Fruit fly (Drosophila melanogaster) whole organism, embryonic: Measurements from ENCODE around the gene jv.
A peak's percentile ranks its signal among the peaks of the same experiment; 100 is the strongest.

Experiments
- CG10209 ChIP-seq: fragments of 200-800 bp; sonication (Bioruptor generic); optimal IDR thresholded peaks from 3 replicates; lab custom pipeline; 2017; ENCODE audit warnings: missing biosample characterization, mild to moderate bottlenecking, missing genetic modification characterization, missing genetic modification reagents
- CG1024 ChIP-seq: fragments of 200-800 bp; sonication (Bioruptor generic); IDR thresholded peaks from 2 replicates; pipeline ENCODE4 v1.3.6; 2022; ENCODE audit warnings: missing biosample characterization, missing genetic modification characterization
- CG12155 ChIP-seq: fragments of 200-800 bp; sonication (Bioruptor generic); optimal IDR thresholded peaks from 3 replicates; lab custom pipeline; 2016; ENCODE audit warnings: missing biosample characterization, missing genetic modification characterization
- CG14441 ChIP-seq: fragments of 200-800 bp; sonication (Bioruptor generic); IDR thresholded peaks from 2 replicates; pipeline ENCODE4 v1.3.6; 2022; ENCODE audit warnings: missing biosample characterization, missing genetic modification characterization
- CG14965 ChIP-seq: fragments of 200-800 bp; sonication (Bioruptor generic); optimal IDR thresholded peaks from 2 replicates; lab custom pipeline; 2016; ENCODE audit warnings: missing biosample characterization, missing genetic modification characterization, borderline replicate concordance
- CG17359 ChIP-seq: fragments of 200-800 bp; sonication (Bioruptor generic); optimal IDR thresholded peaks from 3 replicates; lab custom pipeline; 2018; ENCODE audit warnings: missing biosample characterization, mild to moderate bottlenecking, missing genetic modification characterization, moderate library complexity
- CG18599 ChIP-seq: fragments of 200-800 bp; sonication (Bioruptor generic); optimal IDR thresholded peaks from 3 replicates; lab custom pipeline; 2017; ENCODE audit warnings: missing biosample characterization, missing genetic modification characterization, mild to moderate bottlenecking, moderate library complexity, missing genetic modification reagents
- CG2116 ChIP-seq: fragments of 200-800 bp; sonication (Bioruptor generic); optimal IDR thresholded peaks from 3 replicates; lab custom pipeline; 2018; ENCODE audit warnings: missing biosample characterization, mild to moderate bottlenecking, missing genetic modification characterization
- CG30020 ChIP-seq: fragments of 200-800 bp; optimal IDR thresholded peaks from 2 replicates; lab custom pipeline; 2019; ENCODE audit warnings: missing biosample characterization, mild to moderate bottlenecking, missing genetic modification characterization, moderate library complexity
- CG3281 ChIP-seq: fragments of 200-800 bp; sonication (Bioruptor generic); optimal IDR thresholded peaks from 3 replicates; lab custom pipeline; 2017; ENCODE audit warnings: missing biosample characterization, mild to moderate bottlenecking, missing genetic modification characterization
- CG6765 ChIP-seq: fragments of 200-800 bp; sonication (Bioruptor generic); optimal IDR thresholded peaks from 3 replicates; lab custom pipeline; 2017; ENCODE audit warnings: missing biosample characterization, mild to moderate bottlenecking, missing genetic modification characterization
- CG7928 ChIP-seq: fragments of 200-800 bp; sonication (Bioruptor generic); optimal IDR thresholded peaks from 2 replicates; lab custom pipeline; 2017; ENCODE audit warnings: missing biosample characterization, mild to moderate bottlenecking, missing genetic modification characterization
- CG8281 ChIP-seq: fragments of 200-800 bp; sonication (Bioruptor generic); optimal IDR thresholded peaks from 2 replicates; lab custom pipeline; 2018; ENCODE audit warnings: missing biosample characterization, mild to moderate bottlenecking, missing genetic modification characterization, moderate library complexity
- CG9609 ChIP-seq: fragments of 200-800 bp; sonication (Bioruptor generic); optimal IDR thresholded peaks from 3 replicates; lab custom pipeline; 2016; ENCODE audit warnings: missing biosample characterization, missing genetic modification characterization
- CkIIα-i1 ChIP-seq: fragments of 200-800 bp; sonication (Bioruptor generic); IDR thresholded peaks from 2 replicates; pipeline ENCODE4 v1.3.6; 2022; ENCODE audit warnings: missing biosample characterization, missing genetic modification characterization
- E2f2 ChIP-seq: fragments of 200-800 bp; sonication (Bioruptor generic); IDR thresholded peaks from 2 replicates; pipeline ENCODE4 v1.3.6; 2022; ENCODE audit warnings: missing biosample characterization, missing genetic modification characterization
- ERR ChIP-seq: fragments of 200-800 bp; sonication (Bioruptor generic); optimal IDR thresholded peaks from 2 replicates; lab custom pipeline; 2016; ENCODE audit warnings: missing biosample characterization, missing genetic modification characterization
- HHEX ChIP-seq: fragments of 200-800 bp; sonication (Bioruptor generic); optimal IDR thresholded peaks from 3 replicates; lab custom pipeline; 2017; ENCODE audit warnings: missing biosample characterization, mild to moderate bottlenecking, missing genetic modification characterization, missing genetic modification reagents
- HmgZ ChIP-seq: fragments of 200-800 bp; sonication (Bioruptor generic); optimal IDR thresholded peaks from 2 replicates; lab custom pipeline; 2018; ENCODE audit warnings: missing biosample characterization, mild to moderate bottlenecking, missing genetic modification characterization
- Hr51 ChIP-seq, 2 experiments: fragments of 200-800 bp; sonication (Bioruptor generic); optimal IDR thresholded peaks; 2 replicates in 1 of 2; 3 replicates in 1 of 2; lab custom pipeline; 2016 to 2018; ENCODE audit warnings: missing biosample characterization in 2 of 2, missing genetic modification characterization in 2 of 2, mild to moderate bottlenecking in 1 of 2, moderate library complexity in 1 of 2
- Mrtf ChIP-seq: fragments of 200-800 bp; sonication (Bioruptor generic); IDR thresholded peaks from 3 replicates; pipeline ENCODE4 v1.3.6; 2022; ENCODE audit warnings: missing biosample characterization, missing genetic modification characterization
- NFAT ChIP-seq: fragments of 200-800 bp; sonication (Bioruptor generic); IDR thresholded peaks from 2 replicates; pipeline ENCODE4 v1.3.6; 2022; ENCODE audit warnings: missing biosample characterization, missing genetic modification characterization
- Oli ChIP-seq: fragments of 200-800 bp; sonication (Bioruptor generic); optimal IDR thresholded peaks from 2 replicates; lab custom pipeline; 2018; ENCODE audit warnings: missing biosample characterization, mild to moderate bottlenecking, missing genetic modification characterization, moderate library complexity
- Side ChIP-seq: fragments of 200-800 bp; sonication (Bioruptor generic); optimal IDR thresholded peaks from 2 replicates; lab custom pipeline; 2016; ENCODE audit warnings: missing biosample characterization, missing genetic modification characterization
- abd-A ChIP-seq: fragments of 200-800 bp; sonication (Bioruptor generic); optimal IDR thresholded peaks from 3 replicates; lab custom pipeline; 2019; ENCODE audit warnings: missing biosample characterization, mild to moderate bottlenecking, missing genetic modification characterization, moderate library complexity
- amos ChIP-seq: fragments of 200-800 bp; sonication (Bioruptor generic); IDR thresholded peaks from 2 replicates; pipeline ENCODE4 v1.3.6; 2022; ENCODE audit warnings: missing biosample characterization, missing genetic modification characterization; ENCODE audit not compliant: partially characterized antibody
- ap ChIP-seq: fragments of 200-800 bp; sonication (Bioruptor generic); IDR thresholded peaks from 2 replicates; pipeline ENCODE4 v1.3.6; 2022; ENCODE audit warnings: missing biosample characterization, missing genetic modification characterization
- bbx ChIP-seq: fragments of 200-800 bp; sonication (Bioruptor generic); IDR thresholded peaks from 2 replicates; pipeline ENCODE4 v1.3.6; 2022; ENCODE audit warnings: missing biosample characterization, missing genetic modification characterization; ENCODE audit not compliant: partially characterized antibody
- br ChIP-seq: fragments of >200 bp; optimal IDR thresholded peaks from 2 replicates; lab custom pipeline; 2017
- crol ChIP-seq: fragments of 200-800 bp; sonication (Bioruptor generic); IDR thresholded peaks from 2 replicates; pipeline ENCODE4 v1.3.6; 2022; ENCODE audit warnings: missing biosample characterization, missing genetic modification characterization
- dati ChIP-seq: fragments of 200-800 bp; sonication (Bioruptor generic); IDR thresholded peaks from 2 replicates; pipeline ENCODE4 v1.3.6; 2022; ENCODE audit warnings: missing biosample characterization, missing genetic modification characterization
- disco-r ChIP-seq: fragments of 200-800 bp; sonication (Bioruptor generic); optimal IDR thresholded peaks from 2 replicates; lab custom pipeline; 2016; ENCODE audit warnings: missing biosample characterization, missing genetic modification characterization
- dpn ChIP-seq, 2 experiments: fragments of 200-800 bp; sonication (Bioruptor generic); optimal IDR thresholded peaks; 3 replicates each; lab custom pipeline; 2016; ENCODE audit warnings: missing biosample characterization in 2 of 2, missing genetic modification characterization in 2 of 2
- emc ChIP-seq: fragments of 200-800 bp; sonication (Bioruptor generic); optimal IDR thresholded peaks from 2 replicates; lab custom pipeline; 2016; ENCODE audit warnings: missing biosample characterization, missing genetic modification characterization
- ewg ChIP-seq: fragments of 200-800 bp; sonication (Bioruptor generic); optimal IDR thresholded peaks from 3 replicates; lab custom pipeline; 2017; ENCODE audit warnings: mild to moderate bottlenecking, missing biosample characterization, missing genetic modification reagents, missing genetic modification characterization
- gro ChIP-seq: fragments of 200-800 bp; sonication (Bioruptor generic); optimal IDR thresholded peaks from 2 replicates; lab custom pipeline; 2016; ENCODE audit warnings: missing biosample characterization, missing genetic modification characterization
- her ChIP-seq: fragments of 200-800 bp; sonication (Bioruptor generic); optimal IDR thresholded peaks from 2 replicates; lab custom pipeline; 2016; ENCODE audit warnings: missing biosample characterization, missing genetic modification characterization
- ind ChIP-seq: fragments of 200-800 bp; sonication (Bioruptor generic); optimal IDR thresholded peaks from 3 replicates; lab custom pipeline; 2016; ENCODE audit warnings: missing biosample characterization, missing genetic modification characterization
- insv ChIP-seq, 2 experiments: fragments of 200-800 bp; sonication (Bioruptor generic); optimal IDR thresholded peaks; 3 replicates each; lab custom pipeline; 2016 to 2018; ENCODE audit warnings: missing biosample characterization in 2 of 2, missing genetic modification characterization in 2 of 2
- inv ChIP-seq: fragments of 200-800 bp; sonication (Bioruptor generic); IDR thresholded peaks from 2 replicates; pipeline ENCODE4 v1.3.6; 2022; ENCODE audit warnings: missing biosample characterization, missing genetic modification characterization; ENCODE audit not compliant: partially characterized antibody
- jumu ChIP-seq: fragments of 200-800 bp; sonication (Bioruptor generic); optimal IDR thresholded peaks from 3 replicates; lab custom pipeline; 2016; ENCODE audit warnings: missing biosample characterization, missing genetic modification characterization
- lab ChIP-seq: fragments of 200-800 bp; sonication (Bioruptor generic); optimal IDR thresholded peaks from 3 replicates; lab custom pipeline; 2017; ENCODE audit warnings: missing biosample characterization, missing genetic modification characterization, mild to moderate bottlenecking, moderate library complexity, missing genetic modification reagents
- onecut ChIP-seq: fragments of 200-800 bp; sonication (Bioruptor generic); IDR thresholded peaks from 2 replicates; pipeline ENCODE4 v1.3.6; 2022; ENCODE audit warnings: missing biosample characterization, missing genetic modification characterization
- sens ChIP-seq: fragments of 200-800 bp; sonication (Bioruptor generic); peaks from one replicate; lab custom pipeline; 2016; ENCODE audit warnings: missing biosample characterization, missing genetic modification characterization
- sisA ChIP-seq: fragments of 200-800 bp; sonication (Bioruptor generic); IDR thresholded peaks from 2 replicates; pipeline ENCODE4 v1.3.6; 2022; ENCODE audit warnings: missing biosample characterization, missing genetic modification characterization
- slbo ChIP-seq: fragments of 200-800 bp; sonication (Bioruptor generic); IDR thresholded peaks from 2 replicates; pipeline ENCODE4 v1.3.6; 2022; ENCODE audit warnings: missing biosample characterization, missing genetic modification characterization
- ssp ChIP-seq: fragments of 200-800 bp; sonication (Bioruptor generic); IDR thresholded peaks from 2 replicates; pipeline ENCODE4 v1.3.6; 2022; ENCODE audit warnings: missing biosample characterization, missing genetic modification characterization
- tna ChIP-seq: fragments of 200-800 bp; sonication (Bioruptor generic); IDR thresholded peaks from 2 replicates; pipeline ENCODE4 v1.3.6; 2022; ENCODE audit warnings: missing biosample characterization, missing genetic modification characterization; ENCODE audit not compliant: partially characterized antibody
- unc-4 ChIP-seq: fragments of 200-800 bp; sonication (Bioruptor generic); IDR thresholded peaks from 2 replicates; pipeline ENCODE4 v1.3.6; 2022; ENCODE audit warnings: missing biosample characterization, missing genetic modification characterization; ENCODE audit not compliant: partially characterized antibody
- zen ChIP-seq: fragments of 200-800 bp; sonication (Bioruptor generic); optimal IDR thresholded peaks from 3 replicates; lab custom pipeline; 2018; ENCODE audit warnings: missing biosample characterization, mild to moderate bottlenecking, missing genetic modification characterization, moderate library complexity
- zfh1 ChIP-seq: fragments of 200-800 bp; sonication (Bioruptor generic); IDR thresholded peaks from 3 replicates; pipeline ENCODE4 v1.3.6; 2022; ENCODE audit warnings: missing biosample characterization, missing genetic modification characterization

jv gene

DNA sequence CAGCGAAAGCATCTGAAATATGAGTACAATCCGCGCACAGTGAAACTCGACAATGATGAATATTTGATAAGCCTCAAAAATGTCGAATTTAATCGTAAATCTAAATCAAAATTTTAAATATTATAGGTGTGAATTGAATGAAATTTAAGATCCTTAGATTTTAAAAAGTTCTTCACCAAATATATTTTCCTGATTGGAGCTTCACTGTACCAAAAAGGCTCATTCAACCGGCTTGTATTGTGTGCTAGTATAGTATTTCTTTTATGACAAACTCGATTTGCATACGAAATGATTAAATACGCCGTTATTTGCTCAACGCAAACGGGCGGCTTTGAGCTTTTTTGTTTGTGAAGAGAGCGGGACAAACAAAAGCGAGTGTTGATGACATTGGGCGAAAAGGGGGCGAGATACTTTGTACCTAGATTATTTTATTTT, 36.3 kb downstream of the jv start (continued):
- peak; percentile 36; the same call in 1 of the 2 replicates for TF ChIP-seq ap (GFP tag; lab: Robert Waterston, UW)
- peak; percentile 75; the same call in 2 of the 3 replicates for TF ChIP-seq zfh1 (GFP tag; lab: Robert Waterston, UW)
- TF ChIP-seq sens (GFP tag; lab: Kevin White, UChicago), result peak; percentile 95
- no peak for TF ChIP-seq crol
- peak; percentile 83 for TF ChIP-seq NFAT (GFP tag; lab: Robert Waterston, UW)
- TF ChIP-seq dati (GFP tag; lab: Robert Waterston, UW), result no peak
- TF ChIP-seq CG18599, result peak; percentile 90
- TF ChIP-seq CG6765 (GFP tag; lab: Kevin White, UChicago), result peak; percentile 75
- peak in 1 of 2 experiments; percentile 36 for TF ChIP-seq insv (GFP tag; optimal IDR thresholded peaks at IDR 0.05; lab: Kevin White, UChicago)
- peak; percentile 43 for TF ChIP-seq disco-r (GFP tag; lab: Kevin White, UChicago)
- peak; percentile 66 for TF ChIP-seq CG9609 (GFP tag; lab: Kevin White, UChicago)
- TF ChIP-seq Side (GFP tag; lab: Kevin White, UChicago), result peak; percentile 76
- TF ChIP-seq Mrtf (GFP tag; lab: Robert Waterston, UW), result peak; percentile 77; the same call in 2 of the 3 replicates
- TF ChIP-seq CG17359, result peak; percentile 89
- no peak for TF ChIP-seq tna (GFP tag; lab: Robert Waterston, UW)
- peak; percentile 54 for TF ChIP-seq E2f2
- TF ChIP-seq Hr51 (GFP tag; optimal IDR thresholded peaks at IDR 0.05; lab: Kevin White, UChicago), result peak; percentile 77 to 89
- TF ChIP-seq zen, result peak; percentile 28
- TF ChIP-seq jumu (GFP tag; lab: Kevin White, UChicago), result peak; percentile 56
- peak; percentile 30 for TF ChIP-seq CG30020 (tag; lab: Kevin White, UChicago)
- TF ChIP-seq ssp (GFP tag; lab: Robert Waterston, UW), result peak; percentile 66
- no peak for TF ChIP-seq abd-A (tag; lab: Kevin White, UChicago)
- peak; percentile 89 for TF ChIP-seq CG3281 (GFP tag; lab: Kevin White, UChicago)
- TF ChIP-seq HmgZ (tag; lab: Kevin White, UChicago), result peak; percentile 89
- peak; percentile 83 to 87 for TF ChIP-seq dpn (GFP tag; optimal IDR thresholded peaks at IDR 0.05; lab: Kevin White, UChicago)
- no peak for TF ChIP-seq inv (GFP tag; lab: Robert Waterston, UW)
- peak; percentile 75 for TF ChIP-seq sisA (GFP tag; lab: Robert Waterston, UW)
- peak; percentile 94 for TF ChIP-seq slbo (GFP tag; lab: Robert Waterston, UW)
- peak; percentile 37 for TF ChIP-seq CG2116 (GFP tag; lab: Kevin White, UChicago)
- peak; percentile 80 for TF ChIP-seq HHEX
- TF ChIP-seq lab (GFP tag; lab: Kevin White, UChicago), result peak; percentile 92
- TF ChIP-seq onecut, result peak; percentile 63
- TF ChIP-seq her, result peak; percentile 61
- peak; percentile 70 for TF ChIP-seq ERR (GFP tag; lab: Kevin White, UChicago)
- peak; percentile 81 for TF ChIP-seq CG12155 (GFP tag; lab: Kevin White, UChicago)
- no peak for TF ChIP-seq bbx (GFP tag; lab: Robert Waterston, UW)
- peak; percentile 56 for TF ChIP-seq emc (GFP tag; lab: Kevin White, UChicago)
- peak; percentile 44 for TF ChIP-seq ewg (GFP tag; lab: Kevin White, UChicago)
- TF ChIP-seq unc-4 (GFP tag; lab: Robert Waterston, UW), result no peak
- TF ChIP-seq Oli (tag; lab: Kevin White, UChicago), result peak; percentile 81
- no peak for TF ChIP-seq amos (GFP tag; lab: Robert Waterston, UW)
- TF ChIP-seq CG10209 (GFP tag; lab: Kevin White, UChicago), result peak; percentile 80
- TF ChIP-seq CG1024 (GFP tag; lab: Robert Waterston, UW), result peak; percentile 64
- TF ChIP-seq CG14441 (GFP tag; lab: Robert Waterston, UW), result peak; percentile 89
- peak; percentile 51 for TF ChIP-seq CG7928
- TF ChIP-seq CG14965 (GFP tag; lab: Kevin White, UChicago), result no peak
- TF ChIP-seq gro (GFP tag; lab: Kevin White, UChicago), result peak; percentile 74
- TF ChIP-seq CG8281, result peak; percentile 50
- TF ChIP-seq ind (GFP tag; lab: Kevin White, UChicago), result peak; percentile 81
- no peak for TF ChIP-seq br (lab: Kevin White, UChicago)
- no peak for TF ChIP-seq CkIIα-i1 (GFP tag; lab: Robert Waterston, UW)
